Fruit fly (Drosophila melanogaster): ENCODE data around the gene Nup58.

The Nup58 gene

dm6 chr3R:19623606-19624005 is 21.2 kb upstream of the Nup58 start (continued):
- TF ChIP-seq CG4617 (GFP tag; optimal IDR thresholded peaks at IDR 0.05; ENCODE audit: borderline replicate concordance) = no peak
- TF ChIP-seq CG11504 (tag; optimal IDR thresholded peaks at IDR 0.05) = peak; percentile 74
- peak; percentile 68 for TF ChIP-seq unpg (GFP tag; optimal IDR thresholded peaks at IDR 0.05)
- peak in 1 of 2 experiments; percentile 28 for TF ChIP-seq Eip74EF (GFP tag; optimal IDR thresholded peaks at IDR 0.05)
- peak; percentile 15 for TF ChIP-seq CG9876 (GFP tag; optimal IDR thresholded peaks at IDR 0.05)
- peak; percentile 64 for TF ChIP-seq CG2712 (tag; optimal IDR thresholded peaks at IDR 0.05)
- peak; percentile 27 for TF ChIP-seq gro (GFP tag; optimal IDR thresholded peaks at IDR 0.05)
- TF ChIP-seq slp2 (GFP tag; optimal IDR thresholded peaks at IDR 0.05) = peak; percentile 36
- TF ChIP-seq Trl (optimal IDR thresholded peaks at IDR 0.05) = peak in 1 of 2 experiments; percentile 14
- TF ChIP-seq Trl (GFP tag; optimal IDR thresholded peaks at IDR 0.05) = peak; percentile 23
- TF ChIP-seq Ets97D (GFP tag; optimal IDR thresholded peaks at IDR 0.05) = peak; percentile 36
- peak; percentile 21 to 48 for TF ChIP-seq chif (GFP tag; optimal IDR thresholded peaks at IDR 0.05)
- no peak for TF ChIP-seq CG31365 (tag; optimal IDR thresholded peaks at IDR 0.05)
- peak; percentile 74; the same call in 2 of the 3 replicates for TF ChIP-seq CG34422 (GFP tag; IDR thresholded peaks at IDR 0.05)
- TF ChIP-seq Myb (GFP tag; optimal IDR thresholded peaks at IDR 0.05) = peak; percentile 10
- peak; percentile 39 for TF ChIP-seq CG15514 (GFP tag; optimal IDR thresholded peaks at IDR 0.05)
- TF ChIP-seq pfk (GFP tag; optimal IDR thresholded peaks at IDR 0.05) = no peak
- peak; percentile 77 for TF ChIP-seq CG32532 (GFP tag; IDR thresholded peaks at IDR 0.05)
- TF ChIP-seq CG14860 (GFP tag; IDR thresholded peaks at IDR 0.05; ENCODE audit: partially characterized antibody) = no peak
- no peak for TF ChIP-seq vnd (GFP tag; IDR thresholded peaks at IDR 0.05; ENCODE audit: partially characterized antibody)
- TF ChIP-seq lola (GFP tag; optimal IDR thresholded peaks at IDR 0.05) = no peak
- peak; percentile 74; the same call in 2 of the 3 replicates for TF ChIP-seq ci (GFP tag; IDR thresholded peaks at IDR 0.05)
- TF ChIP-seq Awh (GFP tag; IDR thresholded peaks at IDR 0.05) = 0 out of 2 replicates have a peak, but pooled peaks have one; percentile 36
- TF ChIP-seq B-H1 (GFP tag; IDR thresholded peaks at IDR 0.05) = peak; percentile 53
- TF ChIP-seq Med (GFP tag) = peak; percentile 96
- TF ChIP-seq tap (tag; optimal IDR thresholded peaks at IDR 0.05) = peak; percentile 44
- TF ChIP-seq Drgx (GFP tag; IDR thresholded peaks at IDR 0.05) = peak; percentile 72
- no peak for TF ChIP-seq Nf-YB (GFP tag; optimal IDR thresholded peaks at IDR 0.05)
- TF ChIP-seq Atf6 (GFP tag; IDR thresholded peaks at IDR 0.05) = peak; percentile 43; the same call in 1 of the 2 replicates
- peak; percentile 62 for TF ChIP-seq maf-S (GFP tag; optimal IDR thresholded peaks at IDR 0.05)
- peak; percentile 69 for TF ChIP-seq ranshi (GFP tag; IDR thresholded peaks at IDR 0.05)
- TF ChIP-seq CG9727 (GFP tag; optimal IDR thresholded peaks at IDR 0.05) = peak; percentile 42
- no peak for TF ChIP-seq run (tag; optimal IDR thresholded peaks at IDR 0.05)
- no peak for TF ChIP-seq CG14965 (GFP tag; optimal IDR thresholded peaks at IDR 0.05; ENCODE audit: borderline replicate concordance)
- no peak for TF ChIP-seq sim (GFP tag; IDR thresholded peaks at IDR 0.05)
- TF ChIP-seq NfI (GFP tag; optimal IDR thresholded peaks at IDR 0.05) = peak; percentile 15
- no peak for TF ChIP-seq knrl (GFP tag; IDR thresholded peaks at IDR 0.05; ENCODE audit: partially characterized antibody)
- TF ChIP-seq CG31388 (GFP tag; optimal IDR thresholded peaks at IDR 0.05) = peak; percentile 28
- peak; percentile 46 for TF ChIP-seq CoRest (tag; optimal IDR thresholded peaks at IDR 0.05)
- peak; percentile 36 for TF ChIP-seq PHDP (tag; optimal IDR thresholded peaks at IDR 0.05)
- TF ChIP-seq CG4730 (GFP tag; IDR thresholded peaks at IDR 0.05) = no peak
- peak; percentile 56 for TF ChIP-seq grau (tag; optimal IDR thresholded peaks at IDR 0.05)
- peak; percentile 25 for TF ChIP-seq CG9609 (GFP tag; optimal IDR thresholded peaks at IDR 0.05)
- TF ChIP-seq CG15601 (tag; optimal IDR thresholded peaks at IDR 0.05) = peak; percentile 19
- 0 out of 2 replicates have a peak, but pooled peaks have one; percentile 37 for TF ChIP-seq CG17612 (GFP tag; IDR thresholded peaks at IDR 0.05)
- 0 out of 2 replicates have a peak, but pooled peaks have one; percentile 28 for TF ChIP-seq Lim3 (GFP tag; IDR thresholded peaks at IDR 0.05)
- peak; percentile 68; the same call in 2 of the 3 replicates for TF ChIP-seq CG11695 (GFP tag; IDR thresholded peaks at IDR 0.05)
- TF ChIP-seq Mrtf (GFP tag; IDR thresholded peaks at IDR 0.05) = peak; percentile 33; the same call in 1 of the 3 replicates
- peak; percentile 45 for TF ChIP-seq CG4820 (GFP tag; optimal IDR thresholded peaks at IDR 0.05)
- 0 out of 3 replicates have a peak, but pooled peaks have one; percentile 59 for TF ChIP-seq ase (GFP tag; IDR thresholded peaks at IDR 0.05)
